Worm (Caenorhabditis elegans) whole organism, L2 larva: ENCODE results near the gene F10B5.2.

ENCODE experiments used
- C34F6.9 ChIP-seq: fragments of 150-350 bp; optimal IDR thresholded peaks from 2 replicates; lab custom pipeline; 2014; ENCODE audit warnings: missing biosample characterization, missing genetic modification characterization
- R02D3.7 ChIP-seq: fragments of 150-350 bp; optimal IDR thresholded peaks from 2 replicates; lab custom pipeline; 2014; ENCODE audit warnings: missing biosample characterization, missing genetic modification characterization
- lin-11 ChIP-seq: fragments of 150-350 bp; sonication (generic microtip); optimal IDR thresholded peaks from 2 replicates; lab custom pipeline; 2014; ENCODE audit warnings: missing biosample characterization, missing genetic modification characterization, inconsistent platforms, mixed read lengths
- lsy-2 ChIP-seq, 2 experiments: fragments of 150-350 bp in 1 of 2; sonication (generic microtip) in 1 of 2; optimal IDR thresholded peaks; 2 replicates each; lab custom pipeline; 2014 to 2017; ENCODE audit warnings: missing biosample characterization in 2 of 2, missing genetic modification characterization in 2 of 2
- nhr-11 ChIP-seq: fragments of 150-350 bp; optimal IDR thresholded peaks from 2 replicates; lab custom pipeline; 2014; ENCODE audit warnings: missing biosample characterization, missing genetic modification characterization
- skn-1 ChIP-seq: sonication (generic microtip); optimal IDR thresholded peaks from 2 replicates; lab custom pipeline; 2017; ENCODE audit warnings: missing biosample characterization, missing genetic modification characterization
- unc-55 ChIP-seq: fragments of 150-350 bp; sonication (generic microtip); optimal IDR thresholded peaks from 3 replicates; lab custom pipeline; 2014; ENCODE audit warnings: missing biosample characterization, missing genetic modification reagents, missing genetic modification characterization
- unc-62 ChIP-seq: fragments of 150-350 bp; optimal IDR thresholded peaks from 2 replicates; lab custom pipeline; 2014; ENCODE audit warnings: missing biosample characterization, missing genetic modification reagents, missing genetic modification characterization

DNA sequence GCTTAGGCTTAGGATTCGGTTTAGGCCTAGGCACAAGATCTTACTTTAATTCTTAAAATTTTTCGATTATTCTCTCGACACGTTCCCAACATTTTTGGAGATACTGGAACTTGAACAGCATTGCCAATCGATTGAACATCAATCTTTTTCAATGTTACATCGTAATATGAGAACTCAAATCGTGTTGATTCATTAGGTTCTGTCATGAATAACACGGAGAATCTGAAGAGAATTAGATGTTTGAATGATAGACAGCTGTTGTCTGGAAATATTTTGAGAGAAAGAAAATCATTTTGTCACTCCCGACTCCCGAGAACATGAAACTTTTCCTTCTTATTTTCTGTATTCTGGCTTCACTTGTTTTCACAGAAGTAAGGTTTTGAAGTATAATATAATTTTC, 24.7 kb downstream of the F10B5.2 start, which contains the start of gene T05C12.15:
- TF ChIP-seq unc-55 (GFP tag; lab: Kevin White, UChicago) (no peak), lin-11 (no peak), C34F6.9 (tag; lab: Kevin White, UChicago) (no peak), R02D3.7 (no peak), skn-1 (no peak), unc-62 (GFP tag; lab: Kevin White, UChicago) (no peak), lsy-2 (tag; optimal IDR thresholded peaks at IDR 0.05; lab: Kevin White, UChicago) (no peak), nhr-11 (tag; lab: Kevin White, UChicago) (no peak)
